Worm (Caenorhabditis elegans) whole organism, early embryonic: ENCODE measurements around the gene F55G7.3.

Experiments
- B0310.2 ChIP-seq: sonication (generic microtip); optimal IDR thresholded peaks from 2 replicates; lab custom pipeline; 2016; ENCODE audit warnings: mild to moderate bottlenecking, missing genetic modification characterization, missing compliant biosample characterization
- F13C5.2 ChIP-seq: sonication (generic microtip); optimal IDR thresholded peaks from 2 replicates; lab custom pipeline; 2017; ENCODE audit warnings: mild to moderate bottlenecking, missing genetic modification characterization, inconsistent platforms, missing compliant biosample characterization
- aly-1 ChIP-seq: sonication (generic microtip); optimal IDR thresholded peaks from 2 replicates; lab custom pipeline; 2016; ENCODE audit warnings: missing genetic modification characterization, missing compliant biosample characterization
- ama-1 ChIP-seq: fragments of 150-350 bp; optimal IDR thresholded peaks from 2 replicates; lab custom pipeline; 2014
- ceh-13 ChIP-seq: fragments of 200-800 bp; sonication (Bioruptor generic); optimal IDR thresholded peaks from 2 replicates; lab custom pipeline; 2018; ENCODE audit warnings: mild to moderate bottlenecking, missing genetic modification characterization, missing compliant biosample characterization
- ceh-36 ChIP-seq: sonication (generic microtip); optimal IDR thresholded peaks from 2 replicates; lab custom pipeline; 2016; ENCODE audit warnings: missing genetic modification characterization, inconsistent platforms, missing compliant biosample characterization
- flt-1 ChIP-seq: fragments of 200-800 bp; sonication (Bioruptor generic); IDR thresholded peaks from 2 replicates; pipeline ENCODE4 v1.3.6; 2022; ENCODE audit warnings: missing genetic modification characterization, missing compliant biosample characterization
- hmbx-1 ChIP-seq: sonication (generic microtip); optimal IDR thresholded peaks from 2 replicates; lab custom pipeline; 2016; ENCODE audit warnings: mild to moderate bottlenecking, missing genetic modification characterization, missing compliant biosample characterization
- hmg-4 ChIP-seq: fragments of 200-800 bp; sonication (Bioruptor generic); optimal IDR thresholded peaks from 2 replicates; lab custom pipeline; 2018; ENCODE audit warnings: mild to moderate bottlenecking, missing genetic modification characterization, missing compliant biosample characterization
- hnd-1 ChIP-seq: sonication (generic microtip); optimal IDR thresholded peaks from 2 replicates; lab custom pipeline; 2016; ENCODE audit warnings: missing genetic modification characterization, missing compliant biosample characterization
- pes-1 ChIP-seq: fragments of 200-800 bp; sonication (Bioruptor generic); IDR thresholded peaks from 2 replicates; pipeline ENCODE4 v1.3.6; 2022; ENCODE audit warnings: missing genetic modification reagents, missing genetic modification characterization, missing compliant biosample characterization
- sea-1 ChIP-seq: fragments of 200-800 bp; sonication (Bioruptor generic); conservative IDR thresholded peaks from 2 replicates; pipeline ENCODE4 v1.3.6; 2022; ENCODE audit warnings: missing genetic modification characterization, missing compliant biosample characterization
- tbx-11 ChIP-seq: fragments of 200-800 bp; sonication (Bioruptor generic); IDR thresholded peaks from 2 replicates; pipeline ENCODE4 v1.3.6; 2022; ENCODE audit warnings: missing genetic modification characterization, missing compliant biosample characterization
- tbx-37 ChIP-seq: fragments of 200-800 bp; sonication (Bioruptor generic); conservative IDR thresholded peaks from 2 replicates; pipeline ENCODE4 v1.3.6; 2022; ENCODE audit warnings: missing genetic modification reagents, missing genetic modification characterization, missing compliant biosample characterization

DNA sequence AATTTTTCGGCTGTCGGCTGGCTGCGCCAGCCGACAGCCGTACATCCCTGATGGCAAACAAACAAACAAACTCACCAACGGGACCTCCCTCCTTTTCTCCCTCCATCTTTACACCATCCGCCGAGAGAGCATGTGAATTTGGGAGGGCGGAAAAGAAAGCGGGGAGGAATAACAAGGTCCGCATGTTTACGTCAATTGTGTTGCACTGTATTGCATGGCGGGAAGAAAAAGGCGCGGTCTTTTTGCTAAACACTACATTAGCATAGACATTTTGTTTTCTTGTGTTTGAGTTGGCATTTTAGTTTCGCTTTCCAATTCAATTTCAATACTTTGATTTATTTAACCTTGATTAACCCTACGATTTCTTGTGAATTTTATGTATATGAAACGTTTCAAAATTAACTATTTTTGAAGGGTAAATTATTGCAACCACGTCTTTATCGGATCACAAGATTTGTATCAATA is 46.1 kb upstream of the F55G7.3 start, which contains the start of gene C49F5.6:
- no peak for TF ChIP-seq hnd-1 (tag; lab: Kevin White, UChicago)
- no peak for TF ChIP-seq ama-1
- TF ChIP-seq hmbx-1 (tag; lab: Kevin White, UChicago) = no peak
- TF ChIP-seq tbx-11 = no peak
- no peak for TF ChIP-seq flt-1
- TF ChIP-seq aly-1 (tag; lab: Kevin White, UChicago) = no peak
- TF ChIP-seq F13C5.2 (tag; lab: Kevin White, UChicago) = no peak
- no peak for TF ChIP-seq sea-1 (GFP tag; lab: Robert Waterston, UW)
- no peak for TF ChIP-seq tbx-37
- no peak for TF ChIP-seq pes-1 (GFP tag; lab: Robert Waterston, UW)
- no peak for TF ChIP-seq hmg-4 (GFP tag; lab: Kevin White, UChicago)
- no peak for TF ChIP-seq ceh-13 (GFP tag; lab: Kevin White, UChicago)
- TF ChIP-seq ceh-36 = no peak
- no peak for TF ChIP-seq B0310.2
